Fruit fly (Drosophila melanogaster) whole organism, adult: ENCODE results near the gene CG33158.

Experiments
- CG11617 ChIP-seq: fragments of 200-800 bp; sonication (Bioruptor generic); optimal IDR thresholded peaks from 2 replicates; lab custom pipeline; 2017; ENCODE audit warnings: mild to moderate bottlenecking, missing biosample characterization, missing genetic modification reagents, missing genetic modification characterization
- CG12768 ChIP-seq: fragments of 200-800 bp; sonication (Bioruptor generic); optimal IDR thresholded peaks from 2 replicates; lab custom pipeline; 2017; ENCODE audit warnings: missing biosample characterization, missing genetic modification characterization, mild to moderate bottlenecking, moderate library complexity, missing genetic modification reagents
- CG14711 ChIP-seq: fragments of 200-800 bp; sonication (Bioruptor generic); optimal IDR thresholded peaks from 2 replicates; lab custom pipeline; 2018; ENCODE audit warnings: missing biosample characterization, mild to moderate bottlenecking, missing genetic modification characterization, moderate library complexity
- CG1620 ChIP-seq: fragments of 200-800 bp; sonication (Bioruptor generic); optimal IDR thresholded peaks from 2 replicates; lab custom pipeline; 2016; ENCODE audit warnings: missing biosample characterization, missing genetic modification characterization
- CG33017 ChIP-seq: fragments of 200-800 bp; sonication (Bioruptor generic); optimal IDR thresholded peaks from 2 replicates; lab custom pipeline; 2018; ENCODE audit warnings: missing biosample characterization, mild to moderate bottlenecking, missing genetic modification characterization, moderate library complexity
- CG5204 ChIP-seq: fragments of 200-800 bp; sonication (Bioruptor generic); optimal IDR thresholded peaks from 2 replicates; lab custom pipeline; 2016; ENCODE audit warnings: missing biosample characterization, missing genetic modification characterization
- CG7045 ChIP-seq: fragments of 200-800 bp; sonication (Bioruptor generic); optimal IDR thresholded peaks from 2 replicates; lab custom pipeline; 2017; ENCODE audit warnings: missing biosample characterization, mild to moderate bottlenecking, missing genetic modification characterization
- CG7101 ChIP-seq: fragments of 200-800 bp; sonication (Bioruptor generic); optimal IDR thresholded peaks from 2 replicates; lab custom pipeline; 2018; ENCODE audit warnings: missing biosample characterization, mild to moderate bottlenecking, missing genetic modification characterization, moderate library complexity
- Clk ChIP-seq: fragments of 200-800 bp; sonication (Bioruptor generic); optimal IDR thresholded peaks from 2 replicates; lab custom pipeline; 2017; ENCODE audit warnings: missing biosample characterization, missing genetic modification characterization
- Crg-1 ChIP-seq: fragments of 200-800 bp; sonication (Bioruptor generic); optimal IDR thresholded peaks from 2 replicates; lab custom pipeline; 2016; ENCODE audit warnings: missing biosample characterization, missing genetic modification characterization
- Hr96 ChIP-seq: fragments of 200-800 bp; sonication (Bioruptor generic); optimal IDR thresholded peaks from 2 replicates; lab custom pipeline; 2016; ENCODE audit warnings: missing biosample characterization, missing genetic modification characterization
- Mnt ChIP-seq: fragments of 200-800 bp; sonication (Bioruptor generic); optimal IDR thresholded peaks from 2 replicates; lab custom pipeline; 2016; ENCODE audit warnings: missing biosample characterization, mild to moderate bottlenecking, missing genetic modification characterization
- bab1 ChIP-seq: fragments of 200-800 bp; sonication (Bioruptor generic); optimal IDR thresholded peaks from 3 replicates; lab custom pipeline; 2019; ENCODE audit warnings: missing biosample characterization, mild to moderate bottlenecking, missing genetic modification characterization, moderate library complexity
- cic ChIP-seq: fragments of 200-800 bp; sonication (Bioruptor generic); optimal IDR thresholded peaks from 2 replicates; lab custom pipeline; 2017; ENCODE audit warnings: missing biosample characterization, mild to moderate bottlenecking, missing genetic modification characterization, moderate library complexity
- cnc ChIP-seq, 2 experiments: fragments of >200 bp; optimal IDR thresholded peaks; 2 replicates each; lab custom pipeline; 2017
- kay ChIP-seq: fragments of 200-800 bp; sonication (Bioruptor generic); peaks from one replicate; lab custom pipeline; 2016; ENCODE audit warnings: missing biosample characterization, missing genetic modification characterization, borderline replicate concordance
- ovo ChIP-seq: fragments of 200-800 bp; sonication (Bioruptor generic); optimal IDR thresholded peaks from 2 replicates; lab custom pipeline; 2016; ENCODE audit warnings: missing biosample characterization, missing genetic modification characterization
- pad ChIP-seq: fragments of 200-800 bp; sonication (Bioruptor generic); optimal IDR thresholded peaks from 3 replicates; lab custom pipeline; 2017; ENCODE audit warnings: missing biosample characterization, missing genetic modification characterization, mild to moderate bottlenecking, moderate library complexity, missing genetic modification reagents
- tj ChIP-seq: fragments of 200-800 bp; sonication (Bioruptor generic); optimal IDR thresholded peaks from 3 replicates; lab custom pipeline; 2017; ENCODE audit warnings: missing biosample characterization, mild to moderate bottlenecking, missing genetic modification characterization, moderate library complexity
- toe ChIP-seq: fragments of 200-800 bp; sonication (Bioruptor generic); optimal IDR thresholded peaks from 2 replicates; lab custom pipeline; 2016; ENCODE audit warnings: missing biosample characterization, missing genetic modification characterization

Gene CG33158

DNA sequence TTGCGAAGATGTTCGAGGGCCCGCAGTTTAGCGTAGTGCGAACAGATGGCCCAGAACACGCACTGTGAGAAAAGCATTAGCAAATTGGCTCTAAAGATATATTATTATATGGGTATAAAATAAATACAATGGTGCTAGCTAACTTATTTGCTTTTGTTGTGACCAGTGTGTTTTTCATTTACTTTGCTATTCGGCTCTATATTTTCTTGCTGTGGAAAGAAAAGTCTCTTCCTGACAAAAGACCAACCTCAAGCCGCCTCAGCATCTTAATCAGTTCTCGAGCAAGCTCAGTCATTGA is 71.1 kb downstream of the CG33158 start:
- TF ChIP-seq CG1620 (GFP tag; lab: Kevin White, UChicago) (no peak), CG33017 (no peak), CG12768 (GFP tag; lab: Kevin White, UChicago) (no peak), Hr96 (GFP tag; lab: Kevin White, UChicago) (no peak), CG7101 (tag; lab: Kevin White, UChicago) (no peak), CG11617 (GFP tag; lab: Kevin White, UChicago) (no peak), CG7045 (GFP tag; lab: Kevin White, UChicago) (no peak), toe (GFP tag; lab: Kevin White, UChicago) (no peak), Mnt (no peak), CG14711 (tag; lab: Kevin White, UChicago) (no peak), cnc (optimal IDR thresholded peaks at IDR 0.05; lab: Kevin White, UChicago) (no peak), kay (GFP tag; lab: Kevin White, UChicago) (no peak), CG5204 (no peak), pad (no peak), Crg-1 (GFP tag; lab: Kevin White, UChicago) (no peak)

DNA sequence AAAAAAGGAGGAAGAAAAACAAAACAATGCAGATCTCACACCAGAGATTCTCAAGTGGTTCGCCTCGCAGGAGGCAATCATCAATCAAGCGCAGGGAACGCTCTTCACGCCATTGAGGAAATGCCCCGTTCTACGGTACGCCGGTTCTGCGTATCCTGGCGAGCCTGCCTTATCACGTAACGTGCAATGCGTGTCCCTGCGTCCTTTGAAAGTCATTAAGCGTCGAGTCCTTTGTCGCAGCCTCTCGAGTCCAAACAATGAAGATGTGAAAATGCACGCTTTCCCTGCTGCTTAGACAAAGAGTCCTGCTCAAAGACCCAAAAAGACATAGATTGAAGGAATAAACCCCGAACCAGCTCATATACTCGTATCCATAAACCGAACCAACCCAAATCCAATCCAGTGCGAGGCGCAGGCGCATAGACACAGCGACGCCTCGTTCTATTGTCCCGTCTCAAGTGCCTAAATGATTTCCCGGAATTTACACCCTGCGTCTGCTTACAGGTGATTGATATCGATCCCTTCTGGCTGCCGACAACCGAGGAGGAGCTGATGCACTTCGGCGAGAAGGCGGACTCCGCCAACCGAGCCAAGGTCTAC is 71.7 kb downstream of the CG33158 start:
- TF ChIP-seq CG14711 (tag; lab: Kevin White, UChicago) (no peak), CG11617 (GFP tag; lab: Kevin White, UChicago) (no peak), CG7101 (tag; lab: Kevin White, UChicago) (no peak), CG5204 (no peak), tj (GFP tag; lab: Kevin White, UChicago) (no peak), CG12768 (GFP tag; lab: Kevin White, UChicago) (no peak), Clk (GFP tag; lab: Kevin White, UChicago) (no peak), ovo (GFP tag; lab: Kevin White, UChicago) (no peak), Mnt (no peak), CG7045 (GFP tag; lab: Kevin White, UChicago) (no peak), kay (GFP tag; lab: Kevin White, UChicago) (no peak), pad (no peak), Crg-1 (GFP tag; lab: Kevin White, UChicago) (no peak), Hr96 (GFP tag; lab: Kevin White, UChicago) (no peak)

DNA sequence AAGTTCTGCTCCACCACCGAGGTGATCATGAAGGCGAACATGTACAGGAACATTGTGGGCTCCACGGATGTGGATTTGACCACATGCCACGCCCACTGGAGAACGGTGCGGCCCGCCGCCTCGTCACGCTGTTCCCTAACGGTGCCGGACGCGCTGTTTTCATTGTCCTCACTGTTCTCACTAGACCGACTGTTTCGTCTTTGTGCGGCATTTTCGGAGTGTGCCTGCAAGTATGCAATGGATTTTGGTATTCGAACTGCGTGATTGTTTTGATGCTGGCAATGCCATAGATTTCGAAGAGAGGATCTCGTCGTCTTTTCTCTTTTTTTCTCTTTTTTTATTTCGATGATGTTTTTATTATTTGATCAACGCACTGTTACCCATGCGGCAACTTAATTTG is 74.3 kb downstream of the CG33158 start:
- TF ChIP-seq kay (GFP tag; lab: Kevin White, UChicago) = no peak
- TF ChIP-seq CG11617 (GFP tag; lab: Kevin White, UChicago) = no peak
- TF ChIP-seq bab1 (GFP tag; lab: Kevin White, UChicago) = no peak
- TF ChIP-seq CG7101 (tag; lab: Kevin White, UChicago) = no peak
- no peak for TF ChIP-seq Mnt
- TF ChIP-seq CG1620 (GFP tag; lab: Kevin White, UChicago) = no peak

DNA sequence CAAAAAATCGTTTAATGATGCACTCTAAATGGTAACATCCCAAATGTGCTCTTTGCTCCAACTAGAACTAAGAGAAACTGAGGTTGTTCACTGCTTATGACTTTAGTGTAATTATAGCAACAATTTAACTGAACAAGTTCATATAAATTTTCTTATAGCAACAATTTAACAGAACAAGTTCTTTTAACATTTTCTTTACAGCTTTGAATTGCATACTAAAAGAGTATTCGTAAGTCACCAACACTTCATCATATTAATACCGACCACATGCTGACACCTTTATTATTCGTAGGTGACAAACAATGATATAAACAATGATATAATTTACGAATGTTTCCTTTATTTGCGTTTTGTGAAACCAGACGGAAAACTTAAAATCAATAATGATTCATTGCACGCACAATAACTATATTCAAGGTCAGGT is 75.3 kb downstream of the CG33158 start:
- TF ChIP-seq tj (GFP tag; lab: Kevin White, UChicago) = no peak
- TF ChIP-seq pad = no peak
- no peak for TF ChIP-seq kay (GFP tag; lab: Kevin White, UChicago)
- TF ChIP-seq bab1 (GFP tag; lab: Kevin White, UChicago) = no peak
- no peak for TF ChIP-seq CG1620 (GFP tag; lab: Kevin White, UChicago)
- TF ChIP-seq CG11617 (GFP tag; lab: Kevin White, UChicago) = no peak
- no peak for TF ChIP-seq Hr96 (GFP tag; lab: Kevin White, UChicago)
- no peak for TF ChIP-seq CG7045 (GFP tag; lab: Kevin White, UChicago)
- no peak for TF ChIP-seq CG14711 (tag; lab: Kevin White, UChicago)
- no peak for TF ChIP-seq Mnt
- TF ChIP-seq CG12768 (GFP tag; lab: Kevin White, UChicago) = no peak

DNA sequence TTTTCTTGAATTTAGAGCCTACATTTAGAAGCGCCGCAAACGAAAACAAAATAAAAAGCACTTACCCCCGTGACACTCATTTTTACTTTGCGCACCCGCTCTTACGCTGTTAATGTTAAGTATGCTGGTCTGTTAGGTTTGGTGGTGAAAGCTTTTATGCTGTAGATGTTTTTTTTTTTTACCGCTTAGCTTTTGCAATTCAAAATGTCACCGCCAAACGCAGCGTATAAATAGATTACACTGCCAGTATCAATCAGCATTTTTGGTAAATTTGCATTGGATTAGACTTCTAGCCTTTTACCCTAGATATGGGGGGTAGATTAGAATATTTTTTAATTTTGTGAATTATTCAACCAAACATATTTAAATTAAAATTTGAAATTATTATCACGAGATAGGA is 75.8 kb downstream of the CG33158 start:
- no peak for TF ChIP-seq bab1 (GFP tag; lab: Kevin White, UChicago)

DNA sequence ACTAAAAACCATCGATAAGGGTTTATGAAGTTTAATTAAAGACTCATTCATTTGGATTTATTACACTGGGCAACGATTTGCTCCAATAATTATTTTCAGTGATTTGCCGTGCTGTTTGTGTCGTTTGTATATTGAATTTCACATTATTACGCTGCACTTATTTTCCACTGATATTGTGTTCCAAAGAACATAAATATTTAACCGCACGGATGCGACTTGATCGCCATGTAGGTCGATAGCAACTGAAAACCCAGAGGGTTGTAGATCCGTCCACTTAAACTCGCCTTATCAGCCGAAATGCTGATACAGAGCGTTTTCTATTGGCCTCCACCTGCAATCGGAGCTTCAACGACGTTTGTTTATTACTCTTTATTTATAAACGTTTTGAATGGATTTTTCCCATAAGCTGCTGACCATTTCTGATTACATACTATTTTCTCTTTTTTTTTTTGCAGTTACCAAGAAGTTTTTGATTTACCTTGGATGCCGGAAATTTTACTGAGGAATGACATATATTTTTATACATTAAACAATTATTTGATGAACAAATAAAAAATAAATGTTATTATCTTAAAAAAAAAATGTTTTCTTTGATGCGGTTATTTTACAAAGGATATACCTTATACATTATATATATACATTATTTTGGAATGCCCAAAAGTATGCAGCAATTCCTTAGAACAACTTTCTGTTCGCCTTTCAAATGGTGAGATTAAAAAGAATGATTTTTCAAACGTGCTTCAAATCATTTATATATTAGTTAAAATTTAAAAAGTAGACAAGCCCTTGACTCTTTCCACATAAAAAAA is 76.8 kb downstream of the CG33158 start, which contains the start of gene CG42514:
TSS of gene CG42514 (minus strand) at position 248 of the 809 bp plus-strand sequence.
- no peak for TF ChIP-seq pad
- TF ChIP-seq tj (GFP tag; lab: Kevin White, UChicago) = peak; percentile 90
- peak; percentile 82 for TF ChIP-seq cic
- TF ChIP-seq CG7101 (tag; lab: Kevin White, UChicago) = peak; percentile 31
- no peak for TF ChIP-seq CG7045 (GFP tag; lab: Kevin White, UChicago)
- peak; percentile 37 for TF ChIP-seq Mnt
- no peak for TF ChIP-seq CG5204
- TF ChIP-seq Clk (GFP tag; lab: Kevin White, UChicago) = no peak
- no peak for TF ChIP-seq Crg-1 (GFP tag; lab: Kevin White, UChicago)
- TF ChIP-seq toe (GFP tag; lab: Kevin White, UChicago) = no peak
- no peak for TF ChIP-seq CG1620 (GFP tag; lab: Kevin White, UChicago)
- TF ChIP-seq CG14711 (tag; lab: Kevin White, UChicago) = no peak
- TF ChIP-seq cnc (optimal IDR thresholded peaks at IDR 0.05; lab: Kevin White, UChicago) = no peak
- no peak for TF ChIP-seq bab1 (GFP tag; lab: Kevin White, UChicago)
- peak; percentile 86 for TF ChIP-seq kay (GFP tag; lab: Kevin White, UChicago)
- TF ChIP-seq CG12768 (GFP tag; lab: Kevin White, UChicago) = no peak
- no peak for TF ChIP-seq CG33017
- TF ChIP-seq CG11617 (GFP tag; lab: Kevin White, UChicago) = no peak
- no peak for TF ChIP-seq ovo (GFP tag; lab: Kevin White, UChicago)
- TF ChIP-seq Hr96 (GFP tag; lab: Kevin White, UChicago) = no peak
